Worm (Caenorhabditis elegans) whole organism, mixed stage, embryonic: ENCODE results near the gene zip-11.
A peak's percentile ranks its signal among the peaks of the same experiment; 100 is the strongest.

Experiments
- ces-1 ChIP-seq: fragments of 150-350 bp; optimal IDR thresholded peaks from 2 replicates; lab custom pipeline; 2014; ENCODE audit warnings: missing biosample characterization, missing genetic modification reagents, missing genetic modification characterization
- elt-3 ChIP-seq: fragments of 150-350 bp; optimal IDR thresholded peaks from 2 replicates; lab custom pipeline; 2014; ENCODE audit warnings: missing biosample characterization, missing genetic modification characterization
- flh-1 ChIP-seq: fragments of 200-800 bp; sonication (Bioruptor generic); optimal IDR thresholded peaks from 2 replicates; lab custom pipeline; 2018; ENCODE audit warnings: mild to moderate bottlenecking, missing genetic modification characterization, moderate library complexity, missing compliant biosample characterization
- lin-13 ChIP-seq: fragments of 150-350 bp; optimal IDR thresholded peaks from 2 replicates; lab custom pipeline; 2014; ENCODE audit warnings: missing biosample characterization, missing genetic modification characterization
- lsy-2 ChIP-seq: fragments of 150-350 bp; optimal IDR thresholded peaks from 2 replicates; lab custom pipeline; 2014; ENCODE audit warnings: missing biosample characterization, missing genetic modification characterization
- mls-2 ChIP-seq: sonication (generic microtip); optimal IDR thresholded peaks from 2 replicates; lab custom pipeline; 2016; ENCODE audit warnings: mild to moderate bottlenecking, missing genetic modification characterization, moderate library complexity, missing compliant biosample characterization
- zip-8 ChIP-seq: fragments of 150-350 bp; optimal IDR thresholded peaks from 2 replicates; lab custom pipeline; 2014; ENCODE audit warnings: missing biosample characterization, missing genetic modification characterization

The zip-11 gene

ce11 chrIV:3352019-3352418, 40.9 kb downstream of the zip-11 start:
- TF ChIP-seq lin-13 (tag; lab: Kevin White, UChicago) (no peak), ces-1 (GFP tag; lab: Kevin White, UChicago) (peak; percentile 11)

- TF ChIP-seq flh-1 (GFP tag; lab: Kevin White, UChicago) (no peak), ces-1 (GFP tag; lab: Kevin White, UChicago) (no peak), mls-2 (tag; lab: Kevin White, UChicago) (no peak), zip-8 (tag; lab: Kevin White, UChicago) (no peak), elt-3 (no peak), lsy-2 (tag; lab: Kevin White, UChicago) (no peak)
Observed at ce11 chrIV:3354757-3355156, 43.7 kb downstream of the zip-11 start, which contains the start of gene F42A6.1. Gene F42A6.1, plus strand, starts transcription at chrIV:3355057.
